Worm (Caenorhabditis elegans) whole organism, L4/young adult: ENCODE results near the gene rps-14.

ENCODE experiments used
- W03F9.2 ChIP-seq: fragments of 150-350 bp; optimal IDR thresholded peaks from 2 replicates; lab custom pipeline; 2014; ENCODE audit warnings: missing biosample characterization, missing genetic modification characterization
- dao-5 ChIP-seq: sonication (generic microtip); optimal IDR thresholded peaks from 2 replicates; lab custom pipeline; 2016; ENCODE audit warnings: missing genotype, missing genetic modification characterization, moderate library complexity, missing compliant biosample characterization
- him-1 ChIP-seq: sonication (generic microtip); optimal IDR thresholded peaks from 2 replicates; lab custom pipeline; 2016; ENCODE audit warnings: missing genotype, missing genetic modification reagents, missing genetic modification characterization, missing compliant biosample characterization

DNA sequence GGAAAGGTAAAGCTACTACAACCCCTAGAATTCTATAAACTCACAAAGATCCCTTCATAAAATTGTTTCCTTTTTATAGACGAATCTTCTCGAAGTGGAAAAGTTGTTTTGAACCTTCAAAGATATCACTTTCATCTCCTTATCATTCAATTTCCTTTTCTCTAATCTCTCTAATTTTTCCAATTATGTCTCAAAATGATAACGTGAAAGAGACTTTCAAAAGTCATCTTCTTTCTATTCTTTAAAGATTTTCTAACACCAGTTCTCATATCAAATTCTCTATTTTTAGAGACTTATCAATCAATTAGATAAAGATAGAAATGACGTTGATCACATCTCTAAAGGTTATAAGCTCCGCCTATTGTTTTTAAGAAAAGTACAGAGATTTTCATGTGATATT is 20.1 kb upstream of the rps-14 start:
- TF ChIP-seq W03F9.2 (no peak), dao-5 (no peak), him-1 (tag; lab: Kevin White, UChicago) (no peak)
